Worm (Caenorhabditis elegans) whole organism, midembryonic: ENCODE data around the gene pqn-27.

ENCODE experiments used
- T22C8.4 ChIP-seq: fragments of 200-800 bp; sonication (Bioruptor generic); IDR thresholded peaks from 2 replicates; pipeline ENCODE4 v1.3.6; 2022; ENCODE audit warnings: missing genetic modification characterization, missing compliant biosample characterization
- cog-1 ChIP-seq: sonication (generic microtip); optimal IDR thresholded peaks from 2 replicates; lab custom pipeline; 2016; ENCODE audit warnings: missing genetic modification characterization, missing compliant biosample characterization
- flt-1 ChIP-seq: fragments of 200-800 bp; sonication (Bioruptor generic); IDR thresholded peaks from 2 replicates; pipeline ENCODE4 v1.3.6; 2022; ENCODE audit warnings: missing genetic modification characterization, missing compliant biosample characterization
- med-1 ChIP-seq: sonication (generic microtip); optimal IDR thresholded peaks from 2 replicates; lab custom pipeline; 2017; ENCODE audit warnings: missing genetic modification characterization, mild to moderate bottlenecking, missing compliant biosample characterization, antibody characterized with exemption, missing genetic modification reagents; ENCODE audit not compliant: insufficient read depth
- ref-1 ChIP-seq: fragments of 200-800 bp; sonication (Bioruptor generic); conservative IDR thresholded peaks from 2 replicates; pipeline ENCODE4 v1.3.6; 2022; ENCODE audit warnings: missing genetic modification reagents, missing genetic modification characterization, missing compliant biosample characterization
- tab-1 ChIP-seq: fragments of 200-800 bp; sonication (Bioruptor generic); IDR thresholded peaks from 2 replicates; pipeline ENCODE4 v1.3.6; 2022; ENCODE audit warnings: missing genetic modification characterization, missing compliant biosample characterization
- ztf-23 ChIP-seq: fragments of 200-800 bp; sonication (Bioruptor generic); IDR thresholded peaks from 2 replicates; pipeline ENCODE4 v1.3.6; 2022; ENCODE audit warnings: missing genetic modification reagents, missing genetic modification characterization, missing compliant biosample characterization
- ztf-29 ChIP-seq: fragments of 200-800 bp; sonication (Bioruptor generic); IDR thresholded peaks from 2 replicates; pipeline ENCODE4 v1.3.6; 2022; ENCODE audit warnings: missing genetic modification reagents, missing genetic modification characterization, missing compliant biosample characterization

DNA sequence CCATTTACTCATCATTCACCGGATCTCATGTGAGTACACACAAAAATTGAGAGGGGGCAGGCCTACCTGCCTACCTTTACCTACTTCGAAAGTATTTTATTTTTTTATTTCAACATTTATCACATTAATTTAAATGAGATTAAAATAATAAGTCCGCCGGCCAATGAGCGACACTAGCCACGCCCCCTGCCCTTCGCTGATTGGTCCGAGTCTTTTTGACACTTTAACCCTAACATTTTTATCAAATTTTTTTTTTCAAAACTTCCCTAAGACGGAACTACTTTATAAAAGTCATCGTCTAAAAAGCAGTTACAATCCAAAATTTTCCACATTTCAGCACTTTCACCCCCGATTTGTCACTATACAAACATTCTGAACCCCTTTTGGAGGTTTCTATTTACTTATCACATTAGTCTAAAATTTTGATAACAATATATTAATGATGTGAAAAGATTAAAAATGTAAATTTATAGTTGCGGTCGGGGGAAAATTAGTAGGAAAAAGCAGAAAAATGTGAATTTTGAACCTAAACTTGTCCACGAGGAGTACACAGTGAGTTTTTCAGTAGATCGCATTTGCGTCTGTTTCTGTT lies 45.6 kb upstream of the pqn-27 start:
- TF ChIP-seq tab-1 (GFP tag; lab: Robert Waterston, UW) (no peak), flt-1 (no peak), ztf-29 (GFP tag; lab: Robert Waterston, UW) (no peak), T22C8.4 (no peak), ztf-23 (no peak), cog-1 (tag; lab: Kevin White, UChicago) (no peak), ref-1 (GFP tag; lab: Robert Waterston, UW) (no peak), med-1 (no peak)
